Worm (Caenorhabditis elegans): Measurements from ENCODE around the gene atg-13.

The atg-13 gene

ce11 chrIII:8158140-8158786 is at the start of gene atg-13:
TSS of gene atg-13 (minus strand) at chrIII:8158190.
- TF ChIP-seq unc-62 (GFP tag; optimal IDR thresholded peaks at IDR 0.05): no peak

- no peak for TF ChIP-seq unc-62 (GFP tag; optimal IDR thresholded peaks at IDR 0.05)
Measured at ce11 chrIII:8202754-8203153, 44.8 kb upstream of the atg-13 start, which contains the start of gene snb-5. TSS of gene snb-5 (plus strand) at chrIII:8203054.

DNA sequence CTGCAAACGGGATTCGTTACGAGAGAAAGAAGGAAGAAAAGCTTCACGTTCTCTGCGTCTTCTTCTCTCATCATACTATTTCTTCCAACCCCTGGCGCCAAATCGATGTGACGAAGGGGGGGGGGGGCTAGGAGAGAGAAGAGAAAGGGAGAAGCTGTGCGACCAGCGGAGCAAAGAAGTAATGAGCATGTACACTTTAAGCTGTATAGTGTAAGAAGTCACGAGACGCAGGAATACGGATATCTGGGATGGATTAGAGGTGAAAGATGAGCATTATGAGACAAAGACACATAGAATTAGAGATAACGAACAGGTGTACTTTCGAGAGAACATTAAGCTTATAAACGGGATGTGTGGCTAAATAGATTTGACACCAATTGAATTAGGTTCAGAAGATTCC is 43.8 kb upstream of the atg-13 start:
- no peak for TF ChIP-seq unc-62 (GFP tag; optimal IDR thresholded peaks at IDR 0.05)

- TF ChIP-seq unc-62 (GFP tag; optimal IDR thresholded peaks at IDR 0.05): no peak
Measured at ce11 chrIII:8201117-8201516, 43.1 kb upstream of the atg-13 start, which contains the start of gene unc-36. TSS of gene unc-36 (minus strand) at chrIII:8201217.

DNA sequence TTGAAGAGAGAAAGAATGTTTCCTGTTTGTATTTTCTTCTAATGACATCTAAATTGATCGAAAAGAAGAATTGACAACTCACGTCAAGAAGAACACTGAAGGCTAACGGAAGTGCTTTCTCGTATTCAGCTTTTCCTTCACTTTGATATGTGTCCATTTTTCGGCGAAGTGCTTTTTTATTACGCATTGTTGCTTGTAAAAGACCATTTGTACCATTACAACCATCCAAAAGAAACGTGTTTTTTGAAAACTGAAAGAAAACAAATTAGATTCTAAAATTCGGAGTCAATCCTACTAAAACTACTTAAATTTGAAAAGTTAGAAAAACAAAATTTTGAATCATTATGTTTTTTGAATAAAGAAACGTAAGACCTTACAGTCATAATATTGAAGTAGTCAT is 41.1 kb upstream of the atg-13 start:
- TF ChIP-seq unc-62 (GFP tag; optimal IDR thresholded peaks at IDR 0.05): no peak

- TF ChIP-seq unc-62 (GFP tag; optimal IDR thresholded peaks at IDR 0.05): no peak
Measured at ce11 chrIII:8191695-8192094, 33.7 kb upstream of the atg-13 start, which contains the start of gene C50C3.1. TSS of gene C50C3.1 (plus strand) at chrIII:8191995.

ce11 chrIII:8190505-8190904 is 32.5 kb upstream of the atg-13 start, which contains the start of gene C50C3.19:
TSS of gene C50C3.19 (plus strand) at chrIII:8190805.
- no peak for TF ChIP-seq unc-62 (GFP tag; optimal IDR thresholded peaks at IDR 0.05)

DNA sequence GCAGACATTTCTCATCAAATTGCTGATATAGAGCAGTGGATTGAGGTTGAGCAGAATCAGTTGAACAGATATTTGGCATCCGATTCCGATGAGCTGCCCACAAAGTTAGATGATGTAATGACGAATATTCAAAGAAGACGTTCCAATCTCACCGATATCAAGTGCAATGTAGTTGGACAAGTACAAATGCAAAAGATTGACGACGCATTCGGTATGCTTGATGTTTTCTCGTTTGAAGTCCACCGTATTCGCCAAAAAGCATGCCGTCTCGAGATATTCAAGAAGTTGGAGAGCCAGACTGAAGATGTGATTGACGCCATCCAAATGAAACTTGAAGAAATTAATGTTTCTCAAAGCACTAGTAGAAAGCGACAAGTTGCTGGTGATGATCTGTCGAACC is 27.1 kb upstream of the atg-13 start:
- TF ChIP-seq unc-62 (GFP tag; optimal IDR thresholded peaks at IDR 0.05): no peak

- no peak for TF ChIP-seq unc-62 (GFP tag; optimal IDR thresholded peaks at IDR 0.05)
Measured at ce11 chrIII:8182573-8182972, 24.6 kb upstream of the atg-13 start.

ce11 chrIII:8181581-8181980 is 23.6 kb upstream of the atg-13 start, which contains the start of gene spc-2:
TSS of gene spc-2 (plus strand) at chrIII:8181881.
- TF ChIP-seq unc-62 (GFP tag; optimal IDR thresholded peaks at IDR 0.05): no peak

- TF ChIP-seq unc-62 (GFP tag; optimal IDR thresholded peaks at IDR 0.05): no peak
Measured at ce11 chrIII:8178924-8179323, 20.9 kb upstream of the atg-13 start, which contains the start of gene C50C3.5. TSS of gene C50C3.5 (plus strand) at chrIII:8179224.

DNA sequence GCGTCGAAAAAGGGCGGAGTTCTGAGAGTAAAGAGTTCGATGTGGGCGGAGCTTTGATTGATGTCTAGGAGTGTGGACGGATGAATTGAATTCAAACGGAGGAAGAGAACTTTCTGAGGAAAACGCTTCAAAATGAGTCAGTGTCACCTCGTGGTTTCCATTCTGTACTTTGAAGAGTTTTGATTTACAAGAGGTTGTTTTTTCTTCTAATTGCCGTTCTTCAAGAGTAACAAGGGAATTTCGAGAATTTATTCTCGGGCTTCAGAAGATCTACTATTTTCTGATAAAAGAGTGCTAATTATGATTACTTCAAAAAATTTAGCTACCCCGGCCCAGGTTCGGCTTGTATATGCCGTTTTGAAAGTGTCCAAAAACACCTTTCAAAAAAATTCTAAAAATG is 18.3 kb upstream of the atg-13 start, which contains the start of gene C50C3.12:
Gene C50C3.12, plus strand, starts transcription at position 301 of the 400 bp plus-strand sequence.
- TF ChIP-seq unc-62 (GFP tag; optimal IDR thresholded peaks at IDR 0.05): no peak

- no peak for TF ChIP-seq unc-62 (GFP tag; optimal IDR thresholded peaks at IDR 0.05)
Measured at ce11 chrIII:8175263-8175662, 17.3 kb upstream of the atg-13 start.

DNA sequence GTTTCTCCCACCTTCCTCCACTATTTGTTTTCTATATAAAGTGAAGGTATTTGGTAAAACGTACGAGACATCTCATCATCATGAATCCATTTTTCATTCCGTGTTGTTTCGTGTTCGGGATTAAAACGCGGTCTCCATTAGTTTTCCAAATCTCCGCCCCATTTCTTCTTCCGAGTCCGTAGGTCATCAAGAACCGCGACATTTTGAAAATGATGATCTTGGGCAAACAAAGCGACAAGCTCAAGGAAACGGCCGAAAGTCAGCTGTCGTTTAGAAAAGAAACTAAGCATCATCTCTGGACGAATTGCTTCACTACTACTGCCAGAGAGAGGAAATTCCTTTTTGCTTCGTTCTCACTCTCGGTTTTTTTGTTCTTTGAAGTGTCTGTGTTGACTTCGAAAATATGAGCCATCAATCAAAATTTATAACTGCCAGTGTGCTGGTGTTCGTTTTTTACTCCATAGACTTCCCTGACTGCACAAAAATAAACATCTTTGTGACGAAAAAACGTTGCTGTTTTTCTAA is 14.7 kb upstream of the atg-13 start:
- TF ChIP-seq unc-62 (GFP tag; optimal IDR thresholded peaks at IDR 0.05): no peak

DNA sequence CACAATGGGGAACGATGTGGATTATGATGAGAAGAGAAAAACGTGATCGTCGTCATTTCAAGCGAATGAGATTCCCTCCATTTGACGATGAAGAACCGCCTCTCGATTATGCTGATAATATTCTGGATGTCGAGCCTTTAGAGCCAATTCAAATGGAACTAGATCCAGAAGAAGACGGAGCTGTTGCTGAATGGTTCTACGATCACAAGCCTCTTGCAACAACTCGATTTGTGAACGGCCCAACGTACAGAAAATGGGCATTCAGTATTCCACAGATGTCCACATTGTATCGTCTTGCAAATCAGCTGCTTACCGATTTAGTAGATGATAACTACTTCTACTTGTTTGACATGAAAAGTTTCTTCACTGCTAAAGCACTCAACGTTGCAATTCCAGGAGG is 6.8 kb upstream of the atg-13 start:
- no peak for TF ChIP-seq unc-62 (GFP tag; optimal IDR thresholded peaks at IDR 0.05)

DNA sequence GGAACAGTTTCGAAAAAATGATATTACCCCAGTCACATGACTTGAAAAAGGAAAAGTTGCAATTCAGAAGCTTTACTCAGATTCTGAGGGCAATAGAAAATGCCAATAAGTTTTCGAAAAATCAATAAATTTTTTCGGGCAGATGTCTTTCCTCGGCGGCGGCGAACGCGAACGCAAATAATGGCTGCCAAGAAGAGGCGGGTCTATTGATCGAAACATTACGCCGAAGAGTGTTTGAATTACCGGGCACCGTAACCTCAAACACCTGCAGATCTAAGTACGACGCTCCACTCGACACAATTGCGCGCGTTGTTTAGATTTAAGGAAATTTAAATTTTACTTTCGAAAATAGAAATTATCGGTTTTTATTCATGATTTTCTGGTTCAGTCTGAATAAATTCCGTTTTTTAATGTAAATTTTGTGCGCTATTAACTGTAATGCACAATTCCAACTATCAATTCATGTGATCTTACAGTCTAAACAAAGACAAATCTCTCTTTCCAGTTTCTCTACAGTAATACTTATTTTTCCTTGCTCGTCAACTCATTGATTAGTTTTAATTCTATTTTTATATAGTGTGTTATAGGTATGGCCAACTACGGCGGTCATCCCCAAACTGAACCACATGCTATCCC is 5.9 kb upstream of the atg-13 start, which contains the start of gene prp-8:
Gene prp-8, plus strand, starts transcription at position 586 of the 636 bp plus-strand sequence.
- TF ChIP-seq unc-62 (GFP tag; optimal IDR thresholded peaks at IDR 0.05): no peak

DNA sequence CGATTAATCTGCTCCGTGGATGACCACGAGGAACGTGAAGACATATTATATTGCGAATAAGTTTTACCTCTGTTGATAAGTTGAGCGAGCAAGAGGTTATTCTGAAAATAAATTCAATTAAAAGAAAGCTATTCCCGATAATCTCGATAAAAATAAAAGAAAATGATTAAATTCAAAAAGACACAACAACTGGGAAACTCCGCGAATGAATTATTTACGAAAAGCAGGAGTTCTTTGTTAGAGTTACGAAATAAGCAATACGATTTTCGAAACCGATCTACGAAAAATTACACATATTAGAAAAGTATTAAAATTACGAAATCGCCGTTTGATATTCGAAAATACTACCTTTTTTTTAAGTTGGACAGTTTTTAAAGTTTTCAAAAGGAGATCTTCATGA is 5.3 kb upstream of the atg-13 start, which contains the start of gene bath-42:
Gene bath-42, minus strand, starts transcription at position 101 of the 400 bp plus-strand sequence.
- TF ChIP-seq unc-62 (GFP tag; optimal IDR thresholded peaks at IDR 0.05): no peak
